Worm (Caenorhabditis elegans): ENCODE measurements around the gene frk-1.
"Not testable (repeated sequence)": the region's sequence is repeated elsewhere in the genome, so short reads cannot be mapped to it uniquely, and the experiment has no call there.

The frk-1 gene

ce11 chrIV:10027566-10027965 is 15.4 kb upstream of the frk-1 start, which contains the start of gene gipc-2:
TSS of gene gipc-2 (minus strand) at chrIV:10027666.
- TF ChIP-seq ama-1 (optimal IDR thresholded peaks at IDR 0.05) = no peak

ce11 chrIV:10028779-10029178 is 14.2 kb upstream of the frk-1 start, which contains the start of the genes F44D12.16 and msd-2:
TSS of gene F44D12.16 (plus strand) at chrIV:10029079.
TSS of gene msd-2 (plus strand) at chrIV:10029083.
- TF ChIP-seq C38D4.7 (GFP tag; optimal IDR thresholded peaks at IDR 0.05); ceh-24 (tag; optimal IDR thresholded peaks at IDR 0.05); ahr-1 (tag; optimal IDR thresholded peaks at IDR 0.05): not testable (repeated sequence)

DNA sequence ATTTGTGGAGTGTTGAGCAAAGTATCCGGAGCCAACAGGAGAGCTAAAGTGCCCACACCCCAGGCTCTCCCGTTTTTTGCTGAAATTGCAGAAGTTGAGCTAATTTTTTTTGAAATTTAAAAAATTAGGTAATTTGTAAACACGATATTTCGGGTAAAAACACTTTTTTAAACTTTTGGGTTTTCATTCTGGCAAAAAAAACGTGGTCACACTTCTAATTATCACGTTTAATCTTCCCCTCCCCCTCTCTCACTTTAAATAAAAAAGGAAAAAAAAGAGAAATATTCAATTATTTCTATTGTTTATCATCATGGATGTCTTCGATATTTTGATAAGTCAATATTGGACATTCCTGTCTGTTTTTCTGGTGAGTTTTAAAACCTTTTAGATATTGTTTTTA is 9.9 kb upstream of the frk-1 start, which contains the start of gene F44D12.6:
Gene F44D12.6 (plus strand): TSS at position 301 of the 400 bp plus-strand sequence.
- TF ChIP-seq fkh-6 (tag; optimal IDR thresholded peaks at IDR 0.05) = no peak
- TF ChIP-seq K02D7.2 (tag; optimal IDR thresholded peaks at IDR 0.05) = no peak
- no peak for TF ChIP-seq ceh-18 (tag; optimal IDR thresholded peaks at IDR 0.05)
- TF ChIP-seq tbx-2 (tag; optimal IDR thresholded peaks at IDR 0.05) = no peak
- TF ChIP-seq C38D4.7 (GFP tag; optimal IDR thresholded peaks at IDR 0.05) = no peak
- TF ChIP-seq che-1 (tag; optimal IDR thresholded peaks at IDR 0.05) = no peak
- TF ChIP-seq pros-1 (tag; optimal IDR thresholded peaks at IDR 0.05) = no peak
- no peak for TF ChIP-seq ceh-2 (tag; optimal IDR thresholded peaks at IDR 0.05)
- no peak for TF ChIP-seq Y22D7AL.16 (tag; optimal IDR thresholded peaks at IDR 0.05)
- no peak for TF ChIP-seq npax-4 (tag; optimal IDR thresholded peaks at IDR 0.05)
- TF ChIP-seq ref-2 (tag; optimal IDR thresholded peaks at IDR 0.05) = no peak
- TF ChIP-seq unc-42 (tag; optimal IDR thresholded peaks at IDR 0.05) = no peak
- TF ChIP-seq odd-2 (tag; optimal IDR thresholded peaks at IDR 0.05) = no peak
- TF ChIP-seq pha-4 (tag; optimal IDR thresholded peaks at IDR 0.05) = no peak
- no peak for TF ChIP-seq C08G9.2 (tag; optimal IDR thresholded peaks at IDR 0.05)

DNA sequence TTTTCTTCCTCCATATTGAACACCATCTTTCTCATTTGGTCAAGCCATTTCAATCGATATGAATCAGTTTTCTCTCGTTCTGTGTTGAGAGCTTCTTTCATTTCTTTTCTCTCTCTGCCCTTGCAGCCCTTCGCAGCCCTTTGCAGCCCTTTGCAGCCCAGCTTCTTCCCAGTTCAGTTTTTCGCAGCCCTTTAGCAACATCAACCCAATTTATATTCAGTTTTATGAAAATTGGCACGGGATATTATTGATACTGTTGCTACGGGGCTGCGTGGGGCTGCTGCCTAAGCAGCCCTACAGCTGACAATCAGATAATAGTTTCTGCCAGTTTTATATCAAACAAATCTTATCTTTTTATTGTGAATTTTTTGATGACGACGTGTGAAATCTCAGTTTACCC is 6.0 kb upstream of the frk-1 start, which contains the start of gene F44D12.10:
Gene F44D12.10 (minus strand): TSS at position 101 of the 400 bp plus-strand sequence.
- TF ChIP-seq ceh-22 (tag; optimal IDR thresholded peaks at IDR 0.05) (no peak), nhr-232 (tag; optimal IDR thresholded peaks at IDR 0.05) (no peak)

DNA sequence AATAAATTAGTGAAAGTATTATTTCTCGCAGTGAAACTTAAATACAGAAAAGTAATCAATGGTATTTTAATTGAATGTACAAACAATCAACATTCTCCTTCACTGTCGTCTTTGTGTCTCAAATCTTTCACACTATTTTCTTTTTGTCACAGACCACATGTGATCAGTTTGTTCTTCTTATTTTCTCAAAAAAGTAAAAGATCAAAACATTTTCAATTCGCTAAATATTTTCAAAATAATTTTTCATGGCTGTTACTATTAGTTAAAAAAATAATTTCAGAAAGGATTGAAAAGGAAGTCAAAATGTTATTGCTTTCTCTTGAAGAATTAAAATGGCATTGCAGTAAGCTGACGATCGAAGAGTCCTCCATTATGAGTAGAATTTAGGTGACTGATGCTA is 2.2 kb upstream of the frk-1 start, which contains the start of gene dhs-31:
Gene dhs-31 (minus strand): TSS at position 101 of the 400 bp plus-strand sequence.
- TF ChIP-seq dmd-4 (tag; optimal IDR thresholded peaks at IDR 0.05; ENCODE audit: borderline replicate concordance) = no peak
- no peak for TF ChIP-seq C08G9.2 (tag; optimal IDR thresholded peaks at IDR 0.05)
- TF ChIP-seq ets-4 (tag; optimal IDR thresholded peaks at IDR 0.05) = no peak
- TF ChIP-seq dve-1 (tag; optimal IDR thresholded peaks at IDR 0.05) = no peak
- TF ChIP-seq T23F11.4 (GFP tag; optimal IDR thresholded peaks at IDR 0.05) = no peak
- TF ChIP-seq ceh-2 (tag; optimal IDR thresholded peaks at IDR 0.05) = no peak
- TF ChIP-seq ceh-9 (tag; optimal IDR thresholded peaks at IDR 0.05) = no peak

DNA sequence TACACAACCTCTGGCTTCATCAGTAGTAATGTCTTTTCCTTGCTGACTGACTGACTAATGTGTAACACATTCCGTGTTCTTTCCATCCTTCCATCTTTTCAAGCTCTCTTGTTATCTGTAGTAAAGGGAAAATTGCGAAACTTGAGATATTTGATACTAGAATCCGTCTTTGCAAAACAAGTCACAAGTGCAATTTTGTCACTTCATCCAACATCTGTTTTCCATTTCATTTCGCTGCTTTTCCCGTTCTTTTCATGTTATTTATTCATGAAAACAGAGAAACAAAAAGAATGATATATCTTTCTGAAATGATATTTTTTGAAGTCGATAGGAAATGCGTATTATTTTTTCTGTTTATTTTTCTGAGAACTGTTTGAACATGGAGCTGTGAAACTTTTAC is 3.0 kb downstream of the frk-1 start:
- no peak for TF ChIP-seq elt-2 (tag; optimal IDR thresholded peaks at IDR 0.05)
- no peak for TF ChIP-seq tbx-2 (tag; optimal IDR thresholded peaks at IDR 0.05)
- no peak for TF ChIP-seq ceh-24 (tag; optimal IDR thresholded peaks at IDR 0.05)
- no peak for TF ChIP-seq T23F11.4 (GFP tag; optimal IDR thresholded peaks at IDR 0.05)
- no peak for TF ChIP-seq K09A11.1 (tag; optimal IDR thresholded peaks at IDR 0.05; ENCODE audit: insufficient read depth)
- TF ChIP-seq che-1 (tag; optimal IDR thresholded peaks at IDR 0.05) = no peak
- no peak for TF ChIP-seq hlh-15 (tag; optimal IDR thresholded peaks at IDR 0.05)
- no peak for TF ChIP-seq ceh-48 (tag; optimal IDR thresholded peaks at IDR 0.05)
- TF ChIP-seq pag-3 (tag; optimal IDR thresholded peaks at IDR 0.05; ENCODE audit: borderline replicate concordance) = no peak
- TF ChIP-seq ets-4 (tag; optimal IDR thresholded peaks at IDR 0.05) = no peak
- TF ChIP-seq sdc-2 (tag; optimal IDR thresholded peaks at IDR 0.05) = no peak
- no peak for TF ChIP-seq hlh-13 (GFP tag; optimal IDR thresholded peaks at IDR 0.05)
- no peak for TF ChIP-seq pax-1 (tag; optimal IDR thresholded peaks at IDR 0.05)
- TF ChIP-seq nhr-11 (tag; optimal IDR thresholded peaks at IDR 0.05) = no peak
- no peak for TF ChIP-seq ceh-34 (tag; optimal IDR thresholded peaks at IDR 0.05)
- no peak for TF ChIP-seq nhr-232 (tag; optimal IDR thresholded peaks at IDR 0.05)
- TF ChIP-seq fkh-10 (GFP tag; optimal IDR thresholded peaks at IDR 0.05) = no peak
- TF ChIP-seq unc-86 (tag; optimal IDR thresholded peaks at IDR 0.05) = no peak
- no peak for TF ChIP-seq rnt-1 (tag; optimal IDR thresholded peaks at IDR 0.05)

Data from whole organism, late embryonic.